Fruit fly (Drosophila melanogaster) whole organism: ENCODE measurements around the gene CG9360.
"Not testable (repeated sequence)": the region's sequence is repeated elsewhere in the genome, so short reads cannot be mapped to it uniquely, and the experiment has no call there.

Experiments used
- CG8478 ChIP-seq: fragments of >200 bp; optimal IDR thresholded peaks from 2 replicates; lab custom pipeline; 2018; ENCODE audit warnings: inconsistent platforms
- Dll ChIP-seq: fragments of >200 bp; optimal IDR thresholded peaks from 2 replicates; lab custom pipeline; 2017
- EcR ChIP-seq, 2 experiments: fragments of >200 bp; optimal IDR thresholded peaks; 2 replicates each; lab custom pipeline; 2017; ENCODE audit warnings: missing biosample characterization in 2 of 2, missing genetic modification characterization in 2 of 2, missing genetic modification reagents in 2 of 2
- pan ChIP-seq: fragments of >200 bp; optimal IDR thresholded peaks from 2 replicates; lab custom pipeline; 2017
- psq ChIP-seq: fragments of >200 bp; optimal IDR thresholded peaks from 2 replicates; lab custom pipeline; 2017
- usp ChIP-seq: fragments of >200 bp; optimal IDR thresholded peaks from 2 replicates; lab custom pipeline; 2017; ENCODE audit warnings: missing biosample characterization, missing genetic modification characterization, mixed read lengths

CG9360 gene

DNA sequence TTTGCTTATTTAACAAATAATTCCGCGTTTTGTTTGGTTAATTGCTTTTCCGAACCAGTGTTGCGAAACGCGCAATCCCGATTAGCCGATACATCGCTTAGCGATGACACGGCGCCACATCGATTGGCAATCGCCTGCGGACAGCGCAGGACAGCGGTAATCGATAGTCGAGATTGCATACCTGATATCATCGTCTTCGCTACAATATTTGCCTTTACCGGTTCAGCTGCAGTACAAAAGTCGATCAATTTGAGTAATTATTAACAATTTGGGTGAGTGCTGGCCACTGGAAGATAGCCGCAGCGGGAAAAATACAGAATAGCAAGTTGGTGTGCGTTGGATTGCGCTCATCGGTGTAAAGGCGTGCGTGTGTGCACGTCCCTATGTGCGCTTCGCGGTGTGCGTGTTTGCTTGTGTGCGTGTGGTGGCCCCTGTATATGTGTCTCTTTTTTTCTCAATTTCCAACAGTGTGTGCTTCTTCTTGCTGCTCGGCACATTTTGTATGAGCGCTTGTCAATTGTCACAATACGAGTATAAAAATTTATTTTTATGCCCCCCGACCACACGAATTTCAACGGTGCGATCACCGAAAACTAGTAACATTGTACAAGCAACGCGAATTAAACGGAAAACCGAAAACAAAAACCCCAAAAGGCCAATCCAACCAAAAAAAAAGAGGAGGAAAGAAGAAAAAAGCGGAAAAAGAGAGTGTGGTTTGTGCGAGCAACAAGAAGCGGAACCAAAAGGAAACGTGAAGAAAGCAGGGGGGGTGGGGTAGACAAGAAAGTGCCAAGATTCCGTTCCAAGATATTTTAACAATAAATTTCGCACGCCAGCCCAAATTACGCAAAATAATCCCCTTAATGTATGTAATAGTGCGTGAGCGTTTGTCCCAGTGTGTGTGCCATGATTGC is 28.3 kb upstream of the CG9360 start, which contains the start of gene CkIIbeta:
Gene CkIIbeta, plus strand, starts transcription at position 119 of the 914 bp plus-strand sequence.
- TF ChIP-seq usp (GFP tag; lab: Kevin White, UChicago) (no peak), Dll (lab: Kevin White, UChicago) (no peak), CG8478 (lab: Kevin White, UChicago) (no peak), EcR (GFP tag; optimal IDR thresholded peaks at IDR 0.05; lab: Kevin White, UChicago) (no peak), psq (lab: Kevin White, UChicago) (no peak), pan (lab: Kevin White, UChicago) (no peak)

DNA sequence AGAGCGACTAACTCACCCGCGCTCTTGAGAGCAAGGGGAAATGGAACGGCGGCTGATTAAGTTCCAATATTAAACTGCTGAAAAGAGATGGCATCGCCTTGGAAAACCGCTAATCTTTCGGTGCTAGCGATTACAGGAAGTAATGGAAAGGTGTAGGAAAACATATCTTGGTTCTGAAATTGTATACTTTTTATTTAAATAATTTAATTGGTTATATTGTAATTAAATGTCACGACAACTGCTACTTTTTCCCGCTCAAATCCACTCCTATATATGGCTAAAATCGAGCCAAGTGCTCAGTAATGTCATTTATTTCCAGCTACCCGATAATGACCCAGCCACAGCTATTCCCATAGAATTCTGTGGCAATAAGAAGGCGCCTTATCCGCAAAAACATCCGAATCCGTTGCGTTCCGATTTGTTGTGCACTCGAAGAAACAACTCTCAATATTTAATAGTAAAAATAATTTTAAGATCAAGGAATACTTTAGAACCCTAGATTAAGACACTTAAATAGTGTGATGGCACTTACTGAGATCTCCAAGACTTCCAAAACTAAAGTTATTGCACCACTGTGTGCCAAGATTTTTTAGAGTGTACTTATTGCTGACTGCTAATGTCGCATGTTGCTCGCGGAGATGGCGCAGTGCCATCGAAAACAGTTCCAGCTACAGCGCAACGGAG is 23.9 kb upstream of the CG9360 start:
- TF ChIP-seq Dll (lab: Kevin White, UChicago) (no peak), CG8478 (lab: Kevin White, UChicago) (no peak), usp (GFP tag; lab: Kevin White, UChicago) (no peak), psq (lab: Kevin White, UChicago) (no peak), EcR (GFP tag; optimal IDR thresholded peaks at IDR 0.05; lab: Kevin White, UChicago) (no peak), pan (lab: Kevin White, UChicago) (no peak)

dm6 chrX:11787081-11787480 is 22.7 kb upstream of the CG9360 start, which contains the start of gene Karl:
Gene Karl (plus strand): TSS chrX:11787381.
- TF ChIP-seq EcR (GFP tag; optimal IDR thresholded peaks at IDR 0.05; lab: Kevin White, UChicago) (no peak), CG8478 (lab: Kevin White, UChicago) (no peak), pan (lab: Kevin White, UChicago) (no peak), usp (GFP tag; lab: Kevin White, UChicago) (no peak), Dll (lab: Kevin White, UChicago) (no peak), psq (lab: Kevin White, UChicago) (no peak)

DNA sequence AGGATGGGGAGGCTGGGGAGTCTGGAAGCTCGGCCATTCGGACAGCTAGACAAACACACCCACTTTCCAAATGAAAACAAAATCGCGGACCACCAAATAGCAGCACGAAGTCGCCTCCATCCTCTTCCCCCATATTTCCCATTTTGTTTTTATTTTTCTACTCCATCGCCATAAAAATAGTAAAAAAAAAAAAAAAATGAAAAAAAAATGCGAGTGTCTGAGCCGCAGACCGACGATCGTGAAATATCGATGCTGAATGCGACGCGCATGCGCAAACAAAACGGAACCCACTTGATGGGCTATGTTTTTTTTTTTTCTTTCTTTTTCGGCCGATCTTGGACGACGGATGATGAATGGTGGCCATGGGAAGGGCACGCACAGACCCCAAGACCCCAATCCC is 20.6 kb upstream of the CG9360 start:
- no peak for TF ChIP-seq EcR (GFP tag; optimal IDR thresholded peaks at IDR 0.05; lab: Kevin White, UChicago)
- TF ChIP-seq usp (GFP tag; lab: Kevin White, UChicago), result no peak
- TF ChIP-seq psq (lab: Kevin White, UChicago), result no peak
- TF ChIP-seq CG8478 (lab: Kevin White, UChicago), result no peak

- TF ChIP-seq EcR (GFP tag; optimal IDR thresholded peaks at IDR 0.05; lab: Kevin White, UChicago), result no peak
These were observed 14.4 kb upstream of the CG9360 start, which contains the start of gene dy for dm6 chrX:11778734-11779220. Gene dy (minus strand): TSS chrX:11778784.

DNA sequence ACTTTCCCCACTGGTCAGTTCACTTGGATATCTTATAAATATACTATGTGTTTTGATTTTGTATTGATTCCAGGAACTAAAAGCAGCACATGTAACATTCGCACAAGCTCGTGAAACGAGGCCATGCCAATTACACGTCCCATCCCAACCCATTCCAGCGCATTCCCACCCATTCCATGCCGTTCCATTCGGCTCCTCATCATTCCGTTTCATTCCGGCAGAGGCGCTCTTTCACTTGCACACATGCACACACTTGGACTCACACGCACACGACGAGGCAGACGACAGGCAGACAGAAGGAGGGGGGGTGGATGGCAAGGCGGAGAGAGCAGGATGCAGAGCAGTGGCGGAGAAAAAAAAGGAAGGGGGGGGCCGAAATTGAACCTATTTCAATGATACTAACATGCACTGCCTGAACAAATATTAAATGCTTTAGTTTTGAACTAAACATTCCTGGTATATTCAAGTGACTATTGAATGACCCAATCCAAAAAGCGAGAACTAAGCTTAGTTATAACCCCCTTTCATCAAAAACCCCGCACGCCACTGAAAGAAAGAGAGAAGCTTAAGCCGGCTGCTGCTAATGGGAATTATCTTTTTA is 11.7 kb upstream of the CG9360 start:
- TF ChIP-seq Dll (lab: Kevin White, UChicago) (no peak), CG8478 (lab: Kevin White, UChicago) (no peak), psq (lab: Kevin White, UChicago) (no peak)

DNA sequence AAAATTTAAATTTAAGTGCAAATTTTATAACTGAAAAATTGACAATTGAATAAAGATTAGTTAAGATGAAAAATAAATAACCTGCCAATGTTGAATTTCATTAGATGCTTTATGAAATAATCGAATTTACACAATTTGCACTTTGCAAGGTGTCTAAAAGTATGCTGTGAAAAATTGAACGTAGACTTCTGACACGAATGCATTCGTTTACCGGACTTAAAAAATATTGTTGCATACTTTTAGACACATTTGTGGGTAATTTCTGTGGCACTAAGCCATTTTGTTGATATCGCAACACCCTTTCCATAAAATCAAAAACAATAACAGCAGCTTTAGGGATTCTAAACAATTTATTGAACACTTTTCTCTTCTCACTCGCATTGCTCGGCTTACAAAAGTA is 5.0 kb upstream of the CG9360 start:
- TF ChIP-seq Dll (lab: Kevin White, UChicago), result no peak
- no peak for TF ChIP-seq usp (GFP tag; lab: Kevin White, UChicago)
- TF ChIP-seq pan (lab: Kevin White, UChicago), result no peak
- no peak for TF ChIP-seq psq (lab: Kevin White, UChicago)
- TF ChIP-seq EcR (GFP tag; optimal IDR thresholded peaks at IDR 0.05; lab: Kevin White, UChicago), result no peak
- no peak for TF ChIP-seq CG8478 (lab: Kevin White, UChicago)

DNA sequence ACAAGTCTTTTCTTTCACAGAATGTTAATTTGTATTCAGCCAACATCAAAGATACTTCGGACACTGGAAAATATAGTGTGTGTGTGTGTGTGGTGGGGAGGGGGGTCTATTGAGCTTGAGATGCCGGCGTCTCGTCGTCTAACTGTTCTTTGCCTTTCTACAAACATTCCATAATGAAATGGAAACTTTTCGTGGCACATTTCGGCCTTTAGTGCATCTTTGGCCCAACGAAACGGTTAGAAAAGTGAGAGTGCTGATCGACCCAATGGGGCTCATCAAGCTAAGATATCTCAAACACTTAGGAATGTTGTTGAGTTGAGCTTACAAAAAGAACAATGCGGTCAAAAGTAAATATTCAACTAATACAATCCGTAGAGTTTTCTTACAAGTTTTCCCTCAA is 7.5 kb downstream of the CG9360 start:
- no peak for TF ChIP-seq psq (lab: Kevin White, UChicago)
- no peak for TF ChIP-seq usp (GFP tag; lab: Kevin White, UChicago)
- no peak for TF ChIP-seq pan (lab: Kevin White, UChicago)
- no peak for TF ChIP-seq Dll (lab: Kevin White, UChicago)
- TF ChIP-seq CG8478 (lab: Kevin White, UChicago), result no peak
- no peak for TF ChIP-seq EcR (GFP tag; optimal IDR thresholded peaks at IDR 0.05; lab: Kevin White, UChicago)

DNA sequence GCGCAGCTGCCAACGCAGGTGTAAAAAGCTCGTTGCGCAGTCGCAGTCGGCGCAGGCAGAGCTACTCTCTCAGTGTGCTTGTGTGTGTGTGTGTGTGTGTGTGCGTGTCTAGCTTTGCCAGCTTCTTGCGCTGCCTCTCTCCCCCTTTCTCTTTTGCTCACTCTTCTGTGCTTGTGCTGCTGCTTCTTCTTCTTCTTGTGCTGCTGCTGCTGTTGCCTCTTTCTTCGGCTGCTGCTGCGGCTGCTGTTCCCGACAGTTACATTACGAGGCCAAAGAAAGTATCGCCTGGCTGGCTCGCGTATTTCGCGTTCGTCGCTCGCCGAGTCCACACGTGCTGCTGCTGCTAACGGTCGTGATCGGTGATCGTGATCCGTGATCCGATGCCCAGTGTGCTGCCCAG is 10.4 kb downstream of the CG9360 start, which contains the start of gene m:
Gene m, plus strand, starts transcription at position 301 of the 400 bp plus-strand sequence.
- not testable (repeated sequence) for TF ChIP-seq usp (GFP tag; lab: Kevin White, UChicago); EcR (GFP tag; optimal IDR thresholded peaks at IDR 0.05; lab: Kevin White, UChicago); CG8478 (lab: Kevin White, UChicago)

dm6 chrX:11736421-11736820 is 28.0 kb downstream of the CG9360 start:
- no peak for TF ChIP-seq Dll (lab: Kevin White, UChicago)
- TF ChIP-seq CG8478 (lab: Kevin White, UChicago), result no peak
- TF ChIP-seq pan (lab: Kevin White, UChicago), result no peak
- TF ChIP-seq EcR (GFP tag; optimal IDR thresholded peaks at IDR 0.05; lab: Kevin White, UChicago), result no peak
- TF ChIP-seq usp (GFP tag; lab: Kevin White, UChicago), result no peak
- no peak for TF ChIP-seq psq (lab: Kevin White, UChicago)

DNA sequence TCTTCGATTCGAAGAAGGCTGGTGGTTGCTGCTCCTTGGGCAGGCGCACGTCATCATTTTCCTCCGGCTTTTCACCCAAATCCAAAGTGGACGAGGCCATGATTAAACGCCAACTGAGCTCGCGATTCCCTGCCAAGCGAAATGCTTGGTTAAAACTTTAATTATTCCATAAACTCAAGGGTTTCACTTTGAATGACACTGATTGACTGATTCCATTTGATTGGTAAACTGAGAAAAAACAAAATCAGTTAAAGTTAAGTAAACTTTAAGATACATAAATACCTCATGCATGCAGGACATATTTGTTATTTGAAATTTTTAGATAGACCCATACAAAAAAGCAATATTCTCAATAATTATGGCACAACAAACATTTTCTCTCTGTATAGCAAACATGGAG is 30.6 kb downstream of the CG9360 start, which contains the start of gene inaF-A:
Gene inaF-A, minus strand, starts transcription at position 101 of the 400 bp plus-strand sequence.
- TF ChIP-seq usp (GFP tag; lab: Kevin White, UChicago) (no peak), Dll (lab: Kevin White, UChicago) (no peak), psq (lab: Kevin White, UChicago) (no peak), pan (lab: Kevin White, UChicago) (no peak), EcR (GFP tag; optimal IDR thresholded peaks at IDR 0.05; lab: Kevin White, UChicago) (no peak), CG8478 (lab: Kevin White, UChicago) (no peak)
